Worm (Caenorhabditis elegans): ENCODE results near the gene F54A3.2.
"Not testable (repeated sequence)": the region's sequence is repeated elsewhere in the genome, so short reads cannot be mapped to it uniquely, and the experiment has no call there.

Gene F54A3.2

DNA sequence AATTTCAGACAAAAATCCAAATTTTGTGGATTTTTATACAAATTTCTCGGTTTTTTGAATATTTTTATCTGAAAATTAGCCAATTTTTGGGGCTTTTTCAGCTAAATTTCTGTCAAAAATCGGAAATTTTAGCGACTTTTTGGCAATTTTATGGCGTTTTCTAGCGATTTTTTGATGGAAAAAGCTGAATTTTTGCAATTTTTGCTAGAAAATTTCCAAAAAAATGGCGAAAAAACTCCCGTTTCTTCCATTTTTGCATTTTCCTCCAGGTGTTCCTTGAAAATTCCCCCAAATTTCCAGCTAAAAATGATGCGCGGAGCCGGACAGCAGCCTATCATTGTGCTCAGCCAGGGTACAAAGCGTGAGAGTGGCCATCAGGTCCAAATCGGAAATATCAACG is 10.2 kb upstream of the F54A3.2 start, which contains the start of gene cct-3:
Gene cct-3, plus strand, starts transcription at position 301 of the 400 bp plus-strand sequence.
- TF ChIP-seq unc-62 (GFP tag; optimal IDR thresholded peaks at IDR 0.05), result no peak

DNA sequence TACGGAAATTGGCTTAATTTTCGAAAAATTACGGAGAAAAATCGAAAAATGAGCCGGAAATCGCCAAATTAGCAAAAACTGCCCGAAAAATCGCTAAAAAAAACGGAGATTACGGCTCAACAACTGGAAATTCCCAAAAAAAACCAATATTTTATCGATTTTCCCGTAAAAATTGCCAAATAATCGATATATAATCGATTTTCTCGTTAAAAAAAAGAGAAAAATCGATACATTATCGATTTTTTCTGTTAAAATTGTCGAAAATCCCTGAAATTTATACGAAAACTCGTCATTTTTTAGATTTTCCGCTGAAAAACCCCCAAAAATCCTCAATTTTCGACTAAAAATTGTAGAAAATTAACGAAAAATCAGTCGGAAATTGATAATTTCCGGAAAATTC is 7.1 kb upstream of the F54A3.2 start:
- no peak for TF ChIP-seq unc-62 (GFP tag; optimal IDR thresholded peaks at IDR 0.05)

DNA sequence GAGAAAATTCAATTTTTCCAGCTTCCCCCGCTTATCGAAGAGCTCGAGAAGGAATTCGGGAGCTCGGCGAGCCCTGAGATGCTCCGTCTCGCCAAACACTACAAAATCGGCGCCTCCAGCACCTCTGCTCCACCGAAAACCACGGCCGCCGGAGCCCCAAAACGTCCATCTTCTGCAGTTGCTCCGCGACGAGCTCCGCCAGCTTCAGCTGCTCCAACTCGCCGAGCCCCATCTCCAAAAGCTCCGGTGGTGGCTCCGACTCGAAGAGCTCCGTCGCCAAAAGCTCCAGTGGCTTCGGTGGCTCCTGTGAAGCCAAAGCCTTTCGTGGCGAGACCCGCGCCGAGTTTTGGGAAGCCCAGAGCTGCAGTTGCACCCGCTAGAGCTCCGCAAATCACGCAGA is 8.2 kb downstream of the F54A3.2 start:
- no peak for TF ChIP-seq unc-62 (GFP tag; optimal IDR thresholded peaks at IDR 0.05)

DNA sequence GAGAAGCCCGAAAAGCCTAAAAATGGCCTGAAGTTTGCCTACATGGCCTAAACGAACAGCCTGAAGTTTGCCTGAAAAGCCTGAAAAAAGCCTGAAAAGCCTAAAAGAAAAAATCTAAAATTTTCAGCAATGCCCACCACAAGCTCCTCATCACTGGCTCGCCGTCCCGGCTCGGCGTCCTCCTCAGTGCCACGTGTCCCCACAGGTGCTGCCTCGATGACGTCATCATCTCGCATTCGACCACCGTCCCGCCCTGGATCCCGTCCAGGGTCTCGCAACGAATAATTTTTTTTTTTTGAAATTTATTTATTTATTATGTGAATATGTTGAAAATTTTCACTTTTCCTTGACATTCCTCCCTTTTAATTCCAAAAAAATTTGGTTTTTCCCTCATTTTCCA is 10.2 kb downstream of the F54A3.2 start:
- TF ChIP-seq unc-62 (GFP tag; optimal IDR thresholded peaks at IDR 0.05), result no peak

DNA sequence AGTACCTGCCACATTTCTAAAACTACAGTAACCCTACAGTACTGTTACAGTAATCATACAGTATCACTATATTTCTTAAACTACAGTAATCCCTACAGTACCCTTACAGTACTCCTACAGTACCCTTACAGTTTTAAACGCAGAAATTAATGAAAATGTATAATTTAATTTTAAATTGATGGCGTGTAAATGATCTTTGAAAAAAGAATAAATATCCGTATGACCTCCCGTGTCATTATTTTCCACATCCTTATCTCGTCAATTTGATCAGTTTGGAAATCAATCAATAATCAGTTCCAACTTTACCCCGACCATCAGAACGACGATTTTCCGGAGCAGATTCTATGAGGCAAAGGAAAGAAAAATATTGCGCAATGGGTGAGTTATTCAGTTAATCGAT is 11.4 kb downstream of the F54A3.2 start, which contains the start of gene K09F6.3:
Gene K09F6.3, plus strand, starts transcription at position 301 of the 400 bp plus-strand sequence.
- TF ChIP-seq unc-62 (GFP tag; optimal IDR thresholded peaks at IDR 0.05), result not testable (repeated sequence)

DNA sequence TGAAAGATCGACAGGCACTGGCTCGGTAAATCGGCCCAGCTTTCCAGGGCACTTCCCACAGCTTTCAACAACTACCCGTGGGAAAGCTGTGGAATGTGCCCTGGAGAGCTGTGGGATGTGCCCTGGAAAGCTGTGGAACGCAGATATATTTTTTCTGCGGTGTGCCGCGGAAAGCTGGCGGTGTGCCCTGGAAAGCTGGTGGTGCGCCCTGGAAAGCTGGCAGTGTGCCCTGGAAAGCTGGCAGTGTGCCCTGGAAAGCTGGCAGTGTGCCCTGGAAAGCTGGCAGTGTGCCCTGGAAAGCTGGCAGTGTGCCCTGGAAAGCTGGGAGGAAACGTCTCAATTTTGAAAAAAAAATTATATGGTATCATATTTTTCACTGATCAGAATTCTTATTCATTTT is 30.3 kb downstream of the F54A3.2 start:
- no peak for TF ChIP-seq unc-62 (GFP tag; optimal IDR thresholded peaks at IDR 0.05)

DNA sequence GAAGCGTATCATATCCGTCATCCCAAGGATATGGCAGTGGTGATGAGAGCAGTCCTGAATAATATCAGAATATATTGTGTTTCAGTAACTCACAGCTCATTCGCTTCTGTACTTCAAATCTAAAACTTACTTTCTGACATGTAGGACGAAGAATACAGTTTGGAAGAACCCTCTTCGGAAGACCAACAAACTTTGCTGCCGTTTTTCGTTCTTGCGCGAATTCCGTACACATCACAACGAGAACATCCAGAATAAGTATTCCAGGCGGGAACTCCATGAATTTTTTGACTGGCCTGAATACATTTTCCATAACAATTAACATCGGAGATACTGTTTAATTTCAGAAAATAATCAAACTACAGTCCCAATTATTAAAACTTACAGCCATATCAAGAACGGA is 34.0 kb downstream of the F54A3.2 start, which contains the start of gene K09F6.15:
Gene K09F6.15, minus strand, starts transcription at position 101 of the 400 bp plus-strand sequence.
- no peak for TF ChIP-seq unc-62 (GFP tag; optimal IDR thresholded peaks at IDR 0.05)

DNA sequence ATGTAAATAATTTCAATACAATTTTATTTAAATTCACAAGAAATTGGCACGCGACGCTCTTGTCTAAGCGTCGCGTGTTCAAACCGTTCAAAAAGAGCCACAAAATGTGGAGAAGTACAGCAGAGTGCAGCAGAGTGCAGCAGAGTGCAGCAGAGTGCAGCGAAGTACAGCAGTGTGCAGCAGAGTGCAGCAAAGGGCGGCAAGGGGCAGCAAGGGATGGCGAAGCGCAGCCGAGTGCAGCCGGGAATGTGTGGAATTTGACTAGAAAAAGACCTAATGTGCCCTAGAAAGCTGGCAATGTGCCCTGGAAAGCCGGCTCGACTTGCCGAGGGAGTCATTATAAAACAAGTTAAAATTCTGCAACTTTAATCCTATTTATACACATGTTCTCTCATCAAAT is 35.8 kb downstream of the F54A3.2 start, which contains the start of gene K09F6.6:
Gene K09F6.6, minus strand, starts transcription at position 43 of the 400 bp plus-strand sequence.
- no peak for TF ChIP-seq unc-62 (GFP tag; optimal IDR thresholded peaks at IDR 0.05)

DNA sequence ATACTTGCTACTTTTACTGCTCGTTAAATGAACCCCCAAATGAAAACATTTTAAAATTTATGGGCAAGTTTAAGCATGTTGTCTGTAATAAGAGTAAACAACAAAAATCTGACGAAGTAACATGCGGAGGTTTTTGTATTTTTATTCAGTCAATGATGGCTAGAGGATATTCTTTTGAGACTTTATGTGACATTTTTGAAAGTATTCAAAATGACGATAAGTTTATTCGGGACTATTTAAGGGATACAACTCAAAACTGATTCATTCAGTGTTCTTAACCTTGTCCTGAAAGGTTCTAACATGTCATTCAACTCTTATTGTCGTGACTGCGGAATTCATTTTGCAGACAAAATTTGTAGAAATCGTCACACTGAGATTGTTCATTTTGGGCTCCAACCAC is 36.4 kb downstream of the F54A3.2 start, which contains the start of gene K09F6.11:
Gene K09F6.11, plus strand, starts transcription at position 301 of the 400 bp plus-strand sequence.
- no peak for TF ChIP-seq unc-62 (GFP tag; optimal IDR thresholded peaks at IDR 0.05)

DNA sequence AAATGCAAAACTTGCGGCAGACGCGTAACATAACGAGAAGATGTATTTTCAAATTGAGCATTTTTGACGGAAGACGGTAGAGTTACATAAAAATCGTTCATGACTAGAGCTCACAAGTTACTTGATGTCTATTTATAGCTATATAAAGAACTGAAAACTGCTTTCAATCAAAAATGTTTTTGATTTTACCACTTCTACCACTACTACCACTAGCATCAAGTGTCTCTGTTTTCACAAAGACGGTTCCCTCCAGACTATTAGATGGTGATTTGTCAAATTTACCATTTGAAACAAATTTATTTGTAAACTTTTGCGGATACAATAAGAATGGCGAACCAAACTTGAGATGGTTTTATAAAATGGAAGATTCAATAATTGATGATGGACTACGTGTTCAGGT is 39.2 kb downstream of the F54A3.2 start, which contains the start of gene K09F6.9:
Gene K09F6.9, minus strand, starts transcription at position 101 of the 400 bp plus-strand sequence.
- TF ChIP-seq unc-62 (GFP tag; optimal IDR thresholded peaks at IDR 0.05), result not testable (repeated sequence)

DNA sequence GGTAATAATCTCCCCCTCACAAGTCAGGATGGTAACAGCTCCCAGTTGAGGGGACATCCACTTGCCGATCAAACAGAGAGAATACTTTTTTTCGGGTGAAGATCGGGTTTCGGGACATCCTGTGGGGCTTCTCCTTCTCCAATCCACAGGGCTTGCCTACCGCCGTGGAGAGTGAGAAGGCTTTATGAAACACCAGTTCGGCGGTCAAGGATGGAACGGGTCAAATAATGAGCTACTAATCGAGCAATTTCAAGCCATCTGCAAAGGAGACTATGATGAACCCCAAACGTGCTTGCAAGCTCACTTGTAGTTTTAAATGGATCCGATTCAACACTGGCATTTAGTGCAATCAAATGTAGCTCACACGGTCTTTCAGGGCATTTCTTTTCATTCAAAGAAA is 41.3 kb downstream of the F54A3.2 start:
- no peak for TF ChIP-seq unc-62 (GFP tag; optimal IDR thresholded peaks at IDR 0.05)

DNA sequence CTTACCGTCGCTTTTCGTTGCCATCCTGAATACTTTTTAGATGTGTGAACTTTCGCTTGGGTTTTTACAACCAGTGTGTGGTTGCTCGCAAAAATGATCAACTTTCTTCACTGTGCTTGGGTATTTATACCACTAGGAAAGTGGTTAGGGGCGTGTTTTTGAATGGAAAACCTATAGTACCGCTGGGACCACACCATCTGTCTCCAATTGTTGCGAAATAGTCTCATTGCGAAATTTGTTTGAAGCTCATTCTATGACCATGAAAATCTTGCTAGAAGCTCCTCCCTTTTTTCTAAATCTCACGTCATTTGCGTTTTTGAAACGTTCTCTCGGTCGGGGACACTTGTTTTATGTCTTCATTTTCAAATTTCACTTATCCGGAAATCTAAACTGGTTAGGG is 45.4 kb downstream of the F54A3.2 start, which contains the start of the genes K09F6.10 and K09F6.13:
Gene K09F6.10, minus strand, starts transcription at position 86 of the 400 bp plus-strand sequence.
Gene K09F6.13, plus strand, starts transcription at position 317 of the 400 bp plus-strand sequence.
- no peak for TF ChIP-seq unc-62 (GFP tag; optimal IDR thresholded peaks at IDR 0.05)

DNA sequence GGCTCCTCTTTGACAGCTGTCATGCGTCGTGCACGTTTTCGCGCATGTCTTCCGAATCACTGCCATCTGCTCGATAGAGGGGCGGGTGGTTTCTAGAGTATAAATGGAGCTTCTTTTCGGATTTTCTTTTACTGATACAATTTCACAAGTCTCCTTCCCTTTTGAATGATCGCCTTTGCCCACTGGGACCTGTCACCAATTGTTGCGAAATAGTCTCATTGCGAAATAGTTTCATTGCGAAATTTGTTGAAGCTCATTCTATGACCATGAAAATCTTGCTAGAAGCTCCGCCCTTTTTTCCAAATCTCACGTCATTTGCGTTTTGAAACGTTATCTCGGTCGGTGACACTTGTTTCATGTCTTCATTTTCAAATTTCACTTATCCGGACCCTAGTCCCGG is 46.0 kb downstream of the F54A3.2 start:
- TF ChIP-seq unc-62 (GFP tag; optimal IDR thresholded peaks at IDR 0.05), result no peak

DNA sequence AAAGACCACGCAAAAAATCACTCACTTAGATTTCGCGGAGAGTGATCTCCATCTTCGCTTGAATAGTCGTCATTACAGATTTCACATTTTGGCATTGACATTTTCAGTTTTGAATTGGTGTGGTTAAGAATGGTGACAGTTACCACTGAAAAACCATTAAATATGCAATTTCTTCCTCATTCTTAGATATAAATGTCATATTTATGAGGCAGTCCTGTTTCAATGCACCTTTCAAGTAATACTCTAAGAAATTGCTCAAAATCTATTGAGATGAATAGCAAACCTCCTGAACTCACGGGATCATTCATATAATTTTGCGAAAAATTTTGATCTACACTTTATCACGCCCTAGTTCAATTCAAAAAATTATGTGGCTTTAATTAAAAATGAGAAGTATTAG is 48.6 kb downstream of the F54A3.2 start, which contains the start of gene K09F6.7:
Gene K09F6.7, minus strand, starts transcription at position 101 of the 400 bp plus-strand sequence.
- TF ChIP-seq unc-62 (GFP tag; optimal IDR thresholded peaks at IDR 0.05), result no peak

DNA sequence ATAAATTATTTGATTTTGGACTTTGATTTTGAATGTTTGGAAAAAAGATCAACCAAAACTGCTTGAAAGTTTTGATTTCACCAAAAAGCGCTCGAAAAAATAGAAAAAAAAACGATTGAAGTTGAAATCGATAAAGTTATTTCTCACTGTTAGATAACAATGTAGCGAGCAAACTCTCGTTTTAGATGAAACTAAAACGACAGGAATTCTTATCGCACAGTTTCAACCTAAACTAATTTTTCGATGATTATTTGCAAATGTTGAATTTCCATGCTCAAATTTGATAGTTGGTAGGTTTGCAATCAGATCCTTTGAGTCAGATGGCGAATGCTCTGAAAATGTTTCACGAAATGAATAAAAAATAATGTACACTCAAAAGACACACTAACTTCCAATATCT is 49.1 kb downstream of the F54A3.2 start:
- no peak for TF ChIP-seq unc-62 (GFP tag; optimal IDR thresholded peaks at IDR 0.05)

DNA sequence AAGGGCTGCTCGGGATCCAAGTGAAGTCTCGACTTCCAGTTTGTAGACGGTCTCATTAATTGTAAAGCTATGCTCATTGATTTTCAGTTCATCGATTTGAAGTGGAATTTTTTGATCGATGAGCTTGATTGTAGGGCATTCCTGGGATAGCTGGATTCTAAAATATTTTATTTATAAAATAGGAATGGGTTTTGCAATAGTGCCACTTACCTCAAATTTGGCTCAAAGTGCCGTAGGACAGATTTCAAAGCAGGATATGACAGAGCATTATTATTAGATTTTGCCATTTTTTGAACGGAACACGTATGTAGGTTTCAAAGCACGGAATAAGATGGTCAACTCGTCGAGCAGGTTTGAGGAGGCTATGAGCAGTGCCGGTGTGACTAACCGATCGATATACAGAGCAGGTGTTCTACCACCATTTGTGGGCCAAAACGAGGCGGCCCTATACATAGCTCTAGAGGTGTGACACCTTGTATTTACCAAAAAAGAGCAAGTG is 52.4 kb downstream of the F54A3.2 start, which contains the start of gene fbxc-25:
Gene fbxc-25, minus strand, starts transcription at position 449 of the 499 bp plus-strand sequence.
- TF ChIP-seq unc-62 (GFP tag; optimal IDR thresholded peaks at IDR 0.05), result no peak

DNA sequence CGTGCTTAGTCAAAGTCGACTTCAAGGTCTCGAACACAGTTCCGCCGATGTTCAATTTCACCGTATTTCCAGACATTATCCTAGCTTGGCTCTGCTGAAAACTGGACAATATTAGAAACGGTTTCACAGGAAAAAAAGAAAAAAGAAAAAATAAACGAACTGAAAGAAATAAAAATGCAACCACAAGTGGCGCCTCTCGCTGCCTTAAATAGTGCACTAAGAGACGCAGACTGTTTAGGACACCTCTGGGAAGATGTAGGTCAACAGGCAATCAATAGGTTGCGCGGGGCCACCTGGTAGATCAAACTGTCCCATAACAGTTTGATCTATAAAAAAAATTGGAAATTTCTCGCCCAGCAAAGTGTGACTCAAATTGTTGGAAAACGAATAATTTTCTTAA is 55.3 kb downstream of the F54A3.2 start, which contains the start of gene B0281.4:
Gene B0281.4, minus strand, starts transcription at position 101 of the 400 bp plus-strand sequence.
- TF ChIP-seq unc-62 (GFP tag; optimal IDR thresholded peaks at IDR 0.05), result no peak

All from whole organism, dauer.